Worm (Caenorhabditis elegans): Measurements from ENCODE around the gene C05B5.8.

Gene C05B5.8

DNA sequence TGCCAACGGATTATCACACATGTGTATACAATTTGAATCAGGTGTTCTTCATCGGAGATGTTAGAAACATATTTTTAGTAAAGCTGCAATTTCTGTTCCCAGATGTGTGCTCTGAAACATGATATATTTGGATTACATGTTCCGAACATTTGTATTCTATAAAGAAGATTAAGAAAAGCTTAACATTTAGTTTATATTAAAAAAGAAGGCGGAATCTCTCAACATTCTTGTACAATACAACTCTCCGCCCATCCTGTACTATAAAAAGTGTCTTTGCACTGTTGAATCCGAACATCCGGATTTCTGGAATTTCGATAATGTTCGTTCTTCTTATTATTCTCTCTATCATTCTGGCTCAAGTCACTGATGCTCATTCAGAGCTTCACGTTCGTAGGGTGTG lies 21.4 kb upstream of the C05B5.8 start, which contains the start of gene ins-23:
Gene ins-23, plus strand, starts transcription at position 301 of the 400 bp plus-strand sequence.
- TF ChIP-seq zag-1 (tag; optimal IDR thresholded peaks at IDR 0.05) = no peak

DNA sequence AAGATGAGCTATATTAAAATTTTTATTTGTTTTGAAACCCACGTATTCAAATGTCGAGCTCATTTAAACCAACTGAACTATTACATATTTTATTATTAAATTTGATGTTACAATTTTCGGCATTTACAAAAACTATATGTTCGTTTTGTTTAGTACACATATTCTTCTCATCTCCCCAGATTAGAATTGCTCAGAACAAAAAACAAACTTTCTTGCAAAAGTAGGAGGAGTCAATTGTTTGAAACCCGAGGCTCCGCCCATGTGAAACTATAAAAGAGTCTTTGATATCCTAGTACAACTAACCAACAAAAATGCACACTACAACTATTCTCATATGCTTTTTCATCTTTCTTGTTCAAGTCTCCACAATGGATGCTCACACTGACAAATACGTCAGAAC lies 19.4 kb upstream of the C05B5.8 start, which contains the start of gene ins-22:
Gene ins-22, plus strand, starts transcription at position 301 of the 400 bp plus-strand sequence.
- no peak for TF ChIP-seq nhr-11 (tag; optimal IDR thresholded peaks at IDR 0.05)
- TF ChIP-seq lin-15B (tag; optimal IDR thresholded peaks at IDR 0.05) = no peak
- no peak for TF ChIP-seq egl-27 (tag; optimal IDR thresholded peaks at IDR 0.05)
- TF ChIP-seq nhr-23 (tag; optimal IDR thresholded peaks at IDR 0.05) = no peak
- no peak for TF ChIP-seq fkh-2 (tag; optimal IDR thresholded peaks at IDR 0.05)
- no peak for TF ChIP-seq elt-3 (tag; optimal IDR thresholded peaks at IDR 0.05)
- no peak for TF ChIP-seq lin-39 (tag; optimal IDR thresholded peaks at IDR 0.05)

DNA sequence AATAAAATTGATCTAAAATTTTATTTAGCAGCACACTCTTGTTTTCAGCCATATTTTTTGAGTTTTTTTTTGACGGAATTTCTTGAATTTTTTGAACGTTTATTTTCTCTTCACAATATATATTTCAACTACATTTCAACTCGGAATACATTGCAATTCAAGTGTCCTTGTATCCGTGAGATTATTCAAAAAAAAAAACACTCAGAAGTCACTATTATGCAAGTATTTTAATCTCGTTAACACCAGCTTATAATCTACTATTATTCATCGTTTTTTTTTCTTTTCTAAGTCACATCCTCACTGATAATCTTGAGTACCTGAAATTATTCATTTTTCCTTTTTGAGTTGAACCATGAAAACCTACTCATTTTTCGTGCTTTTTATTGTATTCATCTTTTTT lies 16.9 kb upstream of the C05B5.8 start, which contains the start of gene ins-21:
Gene ins-21, plus strand, starts transcription at position 301 of the 400 bp plus-strand sequence.
- TF ChIP-seq nhr-77 (tag; optimal IDR thresholded peaks at IDR 0.05) = no peak
- no peak for TF ChIP-seq fkh-2 (tag; optimal IDR thresholded peaks at IDR 0.05)
- no peak for TF ChIP-seq R02D3.7 (tag; optimal IDR thresholded peaks at IDR 0.05)
- TF ChIP-seq nhr-23 (tag; optimal IDR thresholded peaks at IDR 0.05) = no peak
- TF ChIP-seq sea-2 (GFP tag; optimal IDR thresholded peaks at IDR 0.05) = no peak
- TF ChIP-seq nhr-11 (tag; optimal IDR thresholded peaks at IDR 0.05) = no peak
- no peak for TF ChIP-seq jun-1 (tag; optimal IDR thresholded peaks at IDR 0.05)
- TF ChIP-seq ceh-9 (tag; optimal IDR thresholded peaks at IDR 0.05) = no peak
- TF ChIP-seq nhr-12 (tag; optimal IDR thresholded peaks at IDR 0.05) = no peak
- no peak for TF ChIP-seq mdl-1 (tag; optimal IDR thresholded peaks at IDR 0.05)
- TF ChIP-seq hmg-11 (tag; optimal IDR thresholded peaks at IDR 0.05) = no peak
- no peak for TF ChIP-seq nhr-25 (tag; optimal IDR thresholded peaks at IDR 0.05)
- TF ChIP-seq egl-5 (tag; optimal IDR thresholded peaks at IDR 0.05) = no peak

DNA sequence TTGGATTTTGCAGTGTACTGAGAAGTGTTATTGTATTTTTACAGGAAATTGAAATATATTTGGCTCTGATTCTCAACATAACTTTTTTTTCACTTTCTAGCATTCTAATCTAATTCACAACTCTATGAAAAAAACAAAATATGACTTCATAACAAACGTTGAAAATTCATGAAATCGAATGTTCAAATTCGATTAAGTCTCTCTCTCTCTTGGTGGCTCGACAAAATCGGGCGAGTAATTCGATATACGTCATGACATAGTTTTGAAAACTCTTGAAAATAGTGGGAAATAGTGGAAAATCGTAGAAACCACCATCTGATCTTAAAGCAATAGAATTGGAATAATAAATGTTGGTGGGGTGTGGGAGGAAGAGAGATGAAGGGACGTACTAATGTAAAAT lies 11.4 kb upstream of the C05B5.8 start:
- TF ChIP-seq sea-2 (GFP tag; optimal IDR thresholded peaks at IDR 0.05) (no peak), nhr-11 (tag; optimal IDR thresholded peaks at IDR 0.05) (no peak), nhr-25 (tag; optimal IDR thresholded peaks at IDR 0.05) (no peak), nfya-1 (tag; optimal IDR thresholded peaks at IDR 0.05; ENCODE audit: insufficient read depth) (no peak), ceh-9 (tag; optimal IDR thresholded peaks at IDR 0.05) (no peak), elt-3 (tag; optimal IDR thresholded peaks at IDR 0.05) (no peak), lsy-12 (tag; optimal IDR thresholded peaks at IDR 0.05) (no peak), unc-62 (GFP tag; optimal IDR thresholded peaks at IDR 0.05) (no peak), nhr-76 (tag; optimal IDR thresholded peaks at IDR 0.05) (no peak), ama-1 (optimal IDR thresholded peaks at IDR 0.05) (no peak), ZK546.5 (tag; optimal IDR thresholded peaks at IDR 0.05) (no peak)

DNA sequence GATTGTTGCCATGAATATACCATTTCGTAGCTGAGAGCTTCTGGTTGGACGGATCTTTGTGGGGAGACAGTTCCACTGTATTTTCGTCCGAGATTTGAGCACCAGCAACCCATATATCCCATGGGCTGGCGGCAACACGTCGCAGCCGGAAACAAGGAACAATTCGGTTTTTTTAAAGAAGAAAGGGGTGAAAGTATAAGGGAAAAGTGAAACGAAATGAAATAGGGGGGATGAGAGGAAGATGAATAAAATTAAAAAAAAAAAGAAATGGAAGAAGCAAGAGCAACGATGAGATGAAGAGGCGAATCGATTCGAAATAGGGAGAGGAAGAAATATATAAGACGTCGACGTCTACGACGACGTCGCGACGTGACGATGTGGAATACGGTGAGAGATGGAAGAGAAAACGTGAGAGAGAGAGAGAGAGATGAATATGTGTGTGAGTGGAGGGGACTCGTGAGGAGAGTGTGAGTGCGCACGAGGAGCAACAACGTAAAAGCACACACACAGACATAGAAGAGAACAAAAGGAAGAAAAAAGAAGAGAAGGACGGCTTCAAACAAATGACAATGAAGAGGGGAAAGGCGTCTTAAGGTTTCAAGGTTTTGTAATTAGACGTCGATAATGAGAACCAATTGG lies 9.9 kb upstream of the C05B5.8 start, which contains the start of gene rgs-1:
Gene rgs-1, minus strand, starts transcription at position 146 of the 639 bp plus-strand sequence.
- TF ChIP-seq snpc-4 (tag; optimal IDR thresholded peaks at IDR 0.05) (peak; percentile 25), fkh-10 (GFP tag; optimal IDR thresholded peaks at IDR 0.05) (peak; percentile 86), skn-1 (tag; optimal IDR thresholded peaks at IDR 0.05) (peak; percentile 21), nfya-1 (tag; optimal IDR thresholded peaks at IDR 0.05; ENCODE audit: insufficient read depth) (peak; percentile 77), hmg-11 (tag; optimal IDR thresholded peaks at IDR 0.05) (peak; percentile 79), pha-4 (tag; optimal IDR thresholded peaks at IDR 0.05) (peak; percentile 5), lin-15B (tag; optimal IDR thresholded peaks at IDR 0.05) (peak; percentile 28), aly-2 (tag; optimal IDR thresholded peaks at IDR 0.05) (no peak), unc-62 (GFP tag; optimal IDR thresholded peaks at IDR 0.05) (no peak)

DNA sequence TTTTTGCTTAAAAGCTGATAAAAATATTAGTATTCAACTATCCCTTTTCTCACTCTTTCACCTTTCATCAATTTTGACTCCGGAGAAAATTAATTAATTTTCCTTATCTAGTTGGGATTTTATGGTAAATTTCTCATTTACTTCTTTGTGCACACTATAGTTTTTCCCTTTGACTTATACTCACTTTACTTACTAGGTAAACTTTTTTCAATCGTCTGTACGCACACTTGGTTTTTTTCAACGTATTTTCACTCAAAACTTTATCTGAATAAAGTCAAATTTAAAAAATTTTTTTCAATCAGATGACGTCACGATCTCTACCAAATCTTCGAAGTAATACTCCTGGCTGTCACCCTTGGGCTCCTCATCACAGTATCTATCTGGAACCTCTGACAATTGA lies 5.6 kb upstream of the C05B5.8 start, which contains the start of gene C05B5.16:
Gene C05B5.16, plus strand, starts transcription at position 301 of the 400 bp plus-strand sequence.
- TF ChIP-seq nhr-28 (tag; optimal IDR thresholded peaks at IDR 0.05) (no peak), aly-2 (tag; optimal IDR thresholded peaks at IDR 0.05) (no peak), hmg-11 (tag; optimal IDR thresholded peaks at IDR 0.05) (no peak), elt-1 (tag; optimal IDR thresholded peaks at IDR 0.05) (no peak), elt-3 (tag; optimal IDR thresholded peaks at IDR 0.05) (no peak), R02D3.7 (tag; optimal IDR thresholded peaks at IDR 0.05) (no peak), nfya-1 (tag; optimal IDR thresholded peaks at IDR 0.05; ENCODE audit: insufficient read depth) (no peak), ZK546.5 (tag; optimal IDR thresholded peaks at IDR 0.05) (no peak), lin-39 (tag; optimal IDR thresholded peaks at IDR 0.05) (no peak), fos-1 (tag; optimal IDR thresholded peaks at IDR 0.05) (no peak)
